Worm (Caenorhabditis elegans) whole organism, early embryonic: ENCODE results near the gene F26A1.19.

Experiments
- ama-1 ChIP-seq: fragments of 150-350 bp; optimal IDR thresholded peaks from 2 replicates; lab custom pipeline; 2014
- ceh-36 ChIP-seq: sonication (generic microtip); optimal IDR thresholded peaks from 2 replicates; lab custom pipeline; 2016; ENCODE audit warnings: missing genetic modification characterization, inconsistent platforms, missing compliant biosample characterization
- flt-1 ChIP-seq: fragments of 200-800 bp; sonication (Bioruptor generic); IDR thresholded peaks from 2 replicates; pipeline ENCODE4 v1.3.6; 2022; ENCODE audit warnings: missing genetic modification characterization, missing compliant biosample characterization
- scrt-1 ChIP-seq: fragments of 200-800 bp; sonication (Bioruptor generic); IDR thresholded peaks from 2 replicates; pipeline ENCODE4 v1.3.6; 2022; ENCODE audit warnings: missing genetic modification characterization, missing compliant biosample characterization
- tbx-11 ChIP-seq: fragments of 200-800 bp; sonication (Bioruptor generic); IDR thresholded peaks from 2 replicates; pipeline ENCODE4 v1.3.6; 2022; ENCODE audit warnings: missing genetic modification characterization, missing compliant biosample characterization

DNA sequence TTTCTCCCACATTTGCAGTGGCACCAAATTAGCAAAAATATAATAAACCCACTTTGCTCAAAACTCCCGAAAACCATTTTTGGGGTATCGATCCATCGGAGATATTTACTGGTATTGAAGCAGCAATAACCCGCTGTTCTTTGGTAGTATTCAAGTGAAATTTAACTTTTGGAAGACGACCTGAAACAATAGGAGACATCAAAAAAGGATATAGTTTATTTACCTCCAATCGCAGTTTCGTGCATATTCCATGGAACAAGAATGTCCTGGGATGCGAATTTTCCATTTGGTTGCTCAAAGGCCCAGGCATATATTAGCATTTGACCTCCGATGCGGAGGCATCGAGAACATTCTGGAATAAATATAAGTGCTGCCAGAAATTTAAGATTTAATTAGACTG, 35.9 kb downstream of the F26A1.19 start:
- TF ChIP-seq ama-1 (lab: Kevin White, UChicago) (no peak), flt-1 (no peak), ceh-36 (no peak), tbx-11 (no peak), scrt-1 (GFP tag; lab: Robert Waterston, UW) (no peak)
